Worm (Caenorhabditis elegans) whole organism, young adult: Measurements from ENCODE around the gene fard-1.

Experiments
- F49E8.2 ChIP-seq: sonication (generic microtip); optimal IDR thresholded peaks from 3 replicates; lab custom pipeline; 2017; ENCODE audit warnings: missing genetic modification characterization, mild to moderate bottlenecking, missing compliant biosample characterization, antibody characterized with exemption, moderate library complexity; ENCODE audit not compliant: insufficient read depth
- aptf-2 ChIP-seq: fragments of 200-800 bp; sonication (Bioruptor generic); conservative IDR thresholded peaks from 2 replicates; pipeline ENCODE4 v1.3.6; 2022; ENCODE audit warnings: missing genetic modification reagents, missing genetic modification characterization, missing compliant biosample characterization
- bed-1 ChIP-seq: fragments of 200-800 bp; sonication (Bioruptor generic); IDR thresholded peaks from 2 replicates; pipeline ENCODE4 v1.3.6; 2022; ENCODE audit warnings: missing genetic modification reagents, missing genetic modification characterization, missing compliant biosample characterization
- efl-1 ChIP-seq: fragments of 150-350 bp; optimal IDR thresholded peaks from 2 replicates; lab custom pipeline; 2014; ENCODE audit warnings: missing biosample characterization, missing genetic modification reagents, missing genetic modification characterization
- egl-18 ChIP-seq: fragments of 200-800 bp; sonication (Bioruptor generic); IDR thresholded peaks from 2 replicates; pipeline ENCODE4 v1.3.6; 2022; ENCODE audit warnings: missing genetic modification reagents, missing genetic modification characterization, missing compliant biosample characterization
- ets-4 ChIP-seq: fragments of 200-800 bp; sonication (Bioruptor generic); optimal IDR thresholded peaks from 2 replicates; lab custom pipeline; 2018; ENCODE audit warnings: mild to moderate bottlenecking, missing genetic modification characterization, missing compliant biosample characterization
- hsf-1 ChIP-seq: fragments of 200-800 bp; sonication (Bioruptor generic); IDR thresholded peaks from 2 replicates; pipeline ENCODE4 v1.3.6; 2022; ENCODE audit warnings: missing genetic modification reagents, missing genetic modification characterization, missing compliant biosample characterization
- lag-1 ChIP-seq: fragments of 200-800 bp; sonication (Bioruptor generic); IDR thresholded peaks from 2 replicates; pipeline ENCODE4 v1.3.6; 2022; ENCODE audit warnings: missing genetic modification reagents, missing genetic modification characterization, missing compliant biosample characterization
- sea-2 ChIP-seq: fragments of 200-800 bp; sonication (Bioruptor generic); IDR thresholded peaks from 2 replicates; pipeline ENCODE4 v1.3.6; 2022; ENCODE audit warnings: missing genetic modification characterization, missing compliant biosample characterization

- TF ChIP-seq egl-18 (GFP tag; lab: Robert Waterston, UW) = no peak
- TF ChIP-seq F49E8.2 (tag; lab: Kevin White, UChicago) = no peak
- TF ChIP-seq bed-1 (GFP tag; lab: Robert Waterston, UW) = no peak
- no peak for TF ChIP-seq lag-1
- no peak for TF ChIP-seq aptf-2
- no peak for TF ChIP-seq efl-1
- TF ChIP-seq hsf-1 (GFP tag; lab: Robert Waterston, UW) = no peak
- TF ChIP-seq sea-2 (GFP tag; lab: Robert Waterston, UW) = no peak
- TF ChIP-seq ets-4 (GFP tag; lab: Kevin White, UChicago) = no peak
These were observed 32.2 kb upstream of the fard-1 start for ce11 chrX:2900897-2901496.
